Worm (Caenorhabditis elegans) whole organism, mixed stage, embryonic: Measurements from ENCODE around the gene irld-33.

Experiments
- M03D4.4 ChIP-seq: sonication (generic microtip); optimal IDR thresholded peaks from 2 replicates; lab custom pipeline; 2017; ENCODE audit warnings: mild to moderate bottlenecking, missing genetic modification characterization, missing compliant biosample characterization
- blmp-1 ChIP-seq: fragments of 150-350 bp; optimal IDR thresholded peaks from 2 replicates; lab custom pipeline; 2014; ENCODE audit warnings: missing biosample characterization, missing genetic modification characterization
- cnd-1 ChIP-seq: fragments of 200-800 bp; sonication (Bioruptor generic); optimal IDR thresholded peaks from 2 replicates; lab custom pipeline; 2018; ENCODE audit warnings: mild to moderate bottlenecking, missing genetic modification characterization, missing compliant biosample characterization
- lin-13 ChIP-seq: fragments of 150-350 bp; optimal IDR thresholded peaks from 2 replicates; lab custom pipeline; 2014; ENCODE audit warnings: missing biosample characterization, missing genetic modification characterization
- mep-1 ChIP-seq: fragments of 150-350 bp; optimal IDR thresholded peaks from 2 replicates; lab custom pipeline; 2017; ENCODE audit warnings: missing biosample characterization, missing genetic modification reagents, missing genetic modification characterization, inconsistent platforms
- nhr-12 ChIP-seq: fragments of 150-350 bp; optimal IDR thresholded peaks from 2 replicates; lab custom pipeline; 2014; ENCODE audit warnings: missing biosample characterization, missing genetic modification characterization
- pha-4 ChIP-seq: fragments of 150-350 bp; optimal IDR thresholded peaks from 2 replicates; lab custom pipeline; 2018; ENCODE audit warnings: missing biosample characterization, missing genetic modification reagents, missing genetic modification characterization
- unc-39 ChIP-seq: fragments of 150-350 bp; optimal IDR thresholded peaks from 2 replicates; lab custom pipeline; 2014; ENCODE audit warnings: missing biosample characterization, missing genetic modification characterization
- unc-62 ChIP-seq: fragments of 150-350 bp; optimal IDR thresholded peaks from 2 replicates; lab custom pipeline; 2014; ENCODE audit warnings: missing biosample characterization, missing genetic modification reagents, missing genetic modification characterization
- ztf-11 ChIP-seq: fragments of 150-350 bp; optimal IDR thresholded peaks from 2 replicates; lab custom pipeline; 2014; ENCODE audit warnings: missing biosample characterization, missing genetic modification characterization

DNA sequence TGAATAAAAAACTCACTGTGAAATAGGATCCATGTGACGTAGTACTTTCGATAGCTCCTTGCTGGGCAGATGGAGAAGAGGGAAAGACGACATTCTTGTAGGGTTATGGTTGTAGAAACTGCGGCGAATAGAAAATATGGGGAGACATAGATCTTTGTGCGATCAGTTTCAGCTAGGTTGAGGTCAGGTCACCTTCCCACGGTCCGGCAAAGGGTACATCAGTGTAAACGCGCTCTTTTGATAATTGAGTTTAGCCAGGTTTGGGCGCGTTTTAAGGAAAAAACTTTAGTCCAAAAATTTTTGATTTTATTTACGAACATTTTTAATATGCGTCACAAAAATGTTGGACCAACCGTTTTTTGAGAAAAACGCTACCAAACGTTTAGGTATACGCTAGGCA lies 17.2 kb downstream of the irld-33 start, which contains the start of gene F36H5.17:
- TF ChIP-seq unc-39 (tag; lab: Kevin White, UChicago) (no peak), unc-62 (GFP tag; lab: Kevin White, UChicago) (no peak), nhr-12 (no peak), blmp-1 (tag; lab: Kevin White, UChicago) (no peak), ztf-11 (no peak), mep-1 (tag; lab: Kevin White, UChicago) (no peak), pha-4 (tag; lab: Kevin White, UChicago) (no peak), cnd-1 (tag; lab: Kevin White, UChicago) (no peak), M03D4.4 (no peak), lin-13 (tag; lab: Kevin White, UChicago) (no peak)
